Fruit fly (Drosophila melanogaster): ENCODE data around the gene Alg13.
A peak's percentile ranks its signal among the peaks of the same experiment; 100 is the strongest.

The Alg13 gene

dm6 chr3R:29088938-29089661 is 49.3 kb downstream of the Alg13 start (continued):
- TF ChIP-seq CG18619 (GFP tag; optimal IDR thresholded peaks at IDR 0.05): peak; percentile 70
- TF ChIP-seq dati (GFP tag; IDR thresholded peaks at IDR 0.05): no peak
- peak; percentile 35 for TF ChIP-seq pum (GFP tag; optimal IDR thresholded peaks at IDR 0.05)
- TF ChIP-seq CG31441 (GFP tag; IDR thresholded peaks at IDR 0.05): peak; percentile 77
- peak; percentile 47 for TF ChIP-seq Mad (GFP tag; optimal IDR thresholded peaks at IDR 0.05)
- TF ChIP-seq Kr (GFP tag; optimal IDR thresholded peaks at IDR 0.05): no peak
- peak; percentile 36; the same call in 1 of the 3 replicates for TF ChIP-seq CG7357 (GFP tag; IDR thresholded peaks at IDR 0.05)
- no peak for TF ChIP-seq nerfin-2 (GFP tag; IDR thresholded peaks at IDR 0.05; ENCODE audit: partially characterized antibody)
- no peak for TF ChIP-seq gcm2 (GFP tag; optimal IDR thresholded peaks at IDR 0.05)
- peak; percentile 64 for TF ChIP-seq bab2 (GFP tag; optimal IDR thresholded peaks at IDR 0.05)
- peak; percentile 78 for TF ChIP-seq CG8388 (GFP tag; optimal IDR thresholded peaks at IDR 0.05)
- TF ChIP-seq fd102C (GFP tag; optimal IDR thresholded peaks at IDR 0.05): no peak
- peak; percentile 81 for TF ChIP-seq ATbp (GFP tag; optimal IDR thresholded peaks at IDR 0.05)
- TF ChIP-seq CG1603 (tag; optimal IDR thresholded peaks at IDR 0.05): peak; percentile 71
- peak; percentile 52 for TF ChIP-seq shn (GFP tag; optimal IDR thresholded peaks at IDR 0.05)
- peak; percentile 61 to 63 for TF ChIP-seq dpn (GFP tag; optimal IDR thresholded peaks at IDR 0.05)
- 0 out of 3 replicates have a peak, but pooled peaks have one; percentile 15 for TF ChIP-seq CG14050 (GFP tag; IDR thresholded peaks at IDR 0.05)
- peak; percentile 13 for TF ChIP-seq D19B (GFP tag; optimal IDR thresholded peaks at IDR 0.05)
- peak; percentile 71 for TF ChIP-seq Awh (GFP tag; IDR thresholded peaks at IDR 0.05)
- TF ChIP-seq Sry-δ (GFP tag; optimal IDR thresholded peaks at IDR 0.05): no peak
- TF ChIP-seq Bdp1 (GFP tag; optimal IDR thresholded peaks at IDR 0.05): peak; percentile 14
- no peak for TF ChIP-seq CG9609 (GFP tag; optimal IDR thresholded peaks at IDR 0.05)
- no peak for TF ChIP-seq dan (GFP tag; IDR thresholded peaks at IDR 0.05)
- TF ChIP-seq Dip2 (GFP tag; IDR thresholded peaks at IDR 0.05): no peak
- peak; percentile 65 for TF ChIP-seq gcm (GFP tag; optimal IDR thresholded peaks at IDR 0.05)
- peak; percentile 59 for TF ChIP-seq NfI (GFP tag; optimal IDR thresholded peaks at IDR 0.05)
- no peak for TF ChIP-seq Hey (tag; optimal IDR thresholded peaks at IDR 0.05)
- no peak for TF ChIP-seq Adf1 (GFP tag; IDR thresholded peaks at IDR 0.05)
- TF ChIP-seq YL-1 (GFP tag; optimal IDR thresholded peaks at IDR 0.05): peak; percentile 21
- no peak for TF ChIP-seq amos (GFP tag; IDR thresholded peaks at IDR 0.05; ENCODE audit: partially characterized antibody)
- peak; percentile 25 for TF ChIP-seq Myb (GFP tag; optimal IDR thresholded peaks at IDR 0.05)
- TF ChIP-seq ham (GFP tag; IDR thresholded peaks at IDR 0.05): no peak
- TF ChIP-seq mam (GFP tag; optimal IDR thresholded peaks at IDR 0.05): peak; percentile 42
- no peak for TF ChIP-seq eyg (GFP tag; optimal IDR thresholded peaks at IDR 0.05)
- peak; percentile 67 for TF ChIP-seq Hand (GFP tag; optimal IDR thresholded peaks at IDR 0.05)
- no peak for TF ChIP-seq CG6791 (GFP tag; IDR thresholded peaks at IDR 0.05; ENCODE audit: partially characterized antibody)
- TF ChIP-seq HmgD (GFP tag; optimal IDR thresholded peaks at IDR 0.05): no peak
- TF ChIP-seq bowl (GFP tag; IDR thresholded peaks at IDR 0.05): no peak
- peak; percentile 12 for TF ChIP-seq gro (GFP tag; optimal IDR thresholded peaks at IDR 0.05)
- TF ChIP-seq CG2678 (tag; optimal IDR thresholded peaks at IDR 0.05): peak; percentile 86
- TF ChIP-seq bcd (GFP tag; optimal IDR thresholded peaks at IDR 0.05): peak; percentile 69
- peak; percentile 80 for TF ChIP-seq CG8924 (tag; optimal IDR thresholded peaks at IDR 0.05)
- TF ChIP-seq CG6654 (GFP tag; optimal IDR thresholded peaks at IDR 0.05): peak; percentile 49
- peak; percentile 70 for TF ChIP-seq ind (GFP tag; optimal IDR thresholded peaks at IDR 0.05)
- TF ChIP-seq onecut (GFP tag; IDR thresholded peaks at IDR 0.05): peak; percentile 35
- TF ChIP-seq ken (GFP tag; IDR thresholded peaks at IDR 0.05): peak; percentile 46; the same call in 1 of the 3 replicates
- no peak for TF ChIP-seq CG31388 (GFP tag; optimal IDR thresholded peaks at IDR 0.05)
- no peak for TF ChIP-seq cad (GFP tag; optimal IDR thresholded peaks at IDR 0.05)
- peak; percentile 86 for TF ChIP-seq phol (tag; optimal IDR thresholded peaks at IDR 0.05)
- TF ChIP-seq pros (GFP tag; optimal IDR thresholded peaks at IDR 0.05): peak; percentile 18
